Fruit fly (Drosophila melanogaster) whole organism, embryonic: Measurements from ENCODE around the gene CG17300.

Source experiments
- CG10366 ChIP-seq: fragments of 200-800 bp; sonication (Bioruptor generic); IDR thresholded peaks from 2 replicates; pipeline ENCODE4 v1.3.6; 2022; ENCODE audit warnings: missing biosample characterization, missing genetic modification characterization
- CG11723 ChIP-seq: fragments of 200-800 bp; sonication (Bioruptor generic); optimal IDR thresholded peaks from 2 replicates; lab custom pipeline; 2017; ENCODE audit warnings: missing biosample characterization, mild to moderate bottlenecking, missing genetic modification characterization
- CG12155 ChIP-seq: fragments of 200-800 bp; sonication (Bioruptor generic); optimal IDR thresholded peaks from 3 replicates; lab custom pipeline; 2016; ENCODE audit warnings: missing biosample characterization, missing genetic modification characterization
- CG14014 ChIP-seq: fragments of 200-800 bp; sonication (Bioruptor generic); IDR thresholded peaks from 2 replicates; pipeline ENCODE4 v1.3.6; 2022; ENCODE audit warnings: missing biosample characterization, missing genetic modification characterization
- CG14667 ChIP-seq: fragments of 200-800 bp; sonication (Bioruptor generic); IDR thresholded peaks from 2 replicates; pipeline ENCODE4 v1.3.6; 2022; ENCODE audit warnings: missing biosample characterization, missing genetic modification characterization
- CG14860 ChIP-seq: fragments of 200-800 bp; sonication (Bioruptor generic); IDR thresholded peaks from 3 replicates; pipeline ENCODE4 v1.3.6; 2022; ENCODE audit warnings: missing biosample characterization, missing genetic modification characterization; ENCODE audit not compliant: partially characterized antibody
- CG1647 ChIP-seq: fragments of 200-800 bp; sonication (Bioruptor generic); optimal IDR thresholded peaks from 3 replicates; lab custom pipeline; 2016; ENCODE audit warnings: missing biosample characterization, missing genetic modification characterization
- CG16813 ChIP-seq: fragments of 200-800 bp; sonication (Bioruptor generic); IDR thresholded peaks from 3 replicates; pipeline ENCODE4 v1.3.6; 2022; ENCODE audit warnings: missing biosample characterization, missing genetic modification characterization; ENCODE audit not compliant: partially characterized antibody
- CG16815 ChIP-seq: fragments of 200-800 bp; sonication (Bioruptor generic); optimal IDR thresholded peaks from 3 replicates; lab custom pipeline; 2017; ENCODE audit warnings: missing biosample characterization, mild to moderate bottlenecking, missing genetic modification characterization
- CG30431 ChIP-seq: fragments of 200-800 bp; sonication (Bioruptor generic); optimal IDR thresholded peaks from 2 replicates; lab custom pipeline; 2017; ENCODE audit warnings: missing biosample characterization, missing genetic modification characterization
- CG31224 ChIP-seq: fragments of 200-800 bp; sonication (Bioruptor generic); IDR thresholded peaks from 2 replicates; pipeline ENCODE4 v1.3.6; 2022; ENCODE audit warnings: missing biosample characterization, missing genetic modification characterization
- CG31388 ChIP-seq: fragments of 200-800 bp; sonication (Bioruptor generic); optimal IDR thresholded peaks from 2 replicates; lab custom pipeline; 2016; ENCODE audit warnings: missing biosample characterization, missing genetic modification characterization
- CG31441 ChIP-seq: fragments of 200-800 bp; sonication (Bioruptor generic); IDR thresholded peaks from 2 replicates; pipeline ENCODE4 v1.3.6; 2022; ENCODE audit warnings: missing biosample characterization, missing genetic modification characterization
- CG32532 ChIP-seq: fragments of 200-800 bp; sonication (Bioruptor generic); IDR thresholded peaks from 2 replicates; pipeline ENCODE4 v1.3.6; 2022; ENCODE audit warnings: missing biosample characterization, missing genetic modification characterization
- CG4282 ChIP-seq: fragments of 200-800 bp; sonication (Bioruptor generic); optimal IDR thresholded peaks from 2 replicates; lab custom pipeline; 2016; ENCODE audit warnings: missing biosample characterization, missing genetic modification characterization
- CG43689 ChIP-seq: fragments of 200-800 bp; sonication (Bioruptor generic); IDR thresholded peaks from 2 replicates; pipeline ENCODE4 v1.3.6; 2022; ENCODE audit warnings: missing biosample characterization, missing genetic modification characterization
- CG4404 ChIP-seq: fragments of 200-800 bp; sonication (Bioruptor generic); IDR thresholded peaks from 2 replicates; pipeline ENCODE4 v1.3.6; 2022; ENCODE audit warnings: missing biosample characterization, missing genetic modification characterization
- CG4854 ChIP-seq: fragments of 200-800 bp; sonication (Bioruptor generic); optimal IDR thresholded peaks from 2 replicates; lab custom pipeline; 2016; ENCODE audit warnings: missing biosample characterization, missing genetic modification characterization, inconsistent platforms
- CG5180 ChIP-seq: fragments of 200-800 bp; sonication (Bioruptor generic); optimal IDR thresholded peaks from 3 replicates; lab custom pipeline; 2017; ENCODE audit warnings: missing biosample characterization, missing genetic modification characterization, mild to moderate bottlenecking, moderate library complexity, missing genetic modification reagents
- CG7271 ChIP-seq: fragments of 200-800 bp; sonication (Bioruptor generic); optimal IDR thresholded peaks from 2 replicates; lab custom pipeline; 2018; ENCODE audit warnings: missing biosample characterization, mild to moderate bottlenecking, missing genetic modification characterization, moderate library complexity
- CG9437 ChIP-seq: fragments of 200-800 bp; sonication (Bioruptor generic); optimal IDR thresholded peaks from 2 replicates; lab custom pipeline; 2018; ENCODE audit warnings: missing biosample characterization, mild to moderate bottlenecking, missing genetic modification characterization
- Camta ChIP-seq: fragments of 200-800 bp; sonication (Bioruptor generic); optimal IDR thresholded peaks from 2 replicates; lab custom pipeline; 2016; ENCODE audit warnings: missing biosample characterization, missing genetic modification characterization
- Dek ChIP-seq: fragments of 200-800 bp; sonication (Bioruptor generic); optimal IDR thresholded peaks from 3 replicates; lab custom pipeline; 2019; ENCODE audit warnings: missing biosample characterization, mild to moderate bottlenecking, missing genetic modification characterization, moderate library complexity
- Elba2 ChIP-seq: fragments of 200-800 bp; sonication (Bioruptor generic); optimal IDR thresholded peaks from 3 replicates; lab custom pipeline; 2016; ENCODE audit warnings: missing biosample characterization, missing genetic modification characterization
- GATAe ChIP-seq: fragments of 200-800 bp; sonication (Bioruptor generic); conservative IDR thresholded peaks from 2 replicates; pipeline ENCODE4 v1.3.6; 2022; ENCODE audit warnings: missing biosample characterization, missing genetic modification characterization
- HHEX ChIP-seq: fragments of 200-800 bp; sonication (Bioruptor generic); optimal IDR thresholded peaks from 3 replicates; lab custom pipeline; 2017; ENCODE audit warnings: missing biosample characterization, mild to moderate bottlenecking, missing genetic modification characterization, missing genetic modification reagents
- HmgD ChIP-seq: fragments of 200-800 bp; sonication (Bioruptor generic); optimal IDR thresholded peaks from 3 replicates; lab custom pipeline; 2016; ENCODE audit warnings: missing biosample characterization, missing genetic modification characterization
- Hmr ChIP-seq: fragments of 200-800 bp; sonication (Bioruptor generic); optimal IDR thresholded peaks from 3 replicates; lab custom pipeline; 2017; ENCODE audit warnings: mild to moderate bottlenecking, missing biosample characterization, missing genetic modification reagents, missing genetic modification characterization
- Sry-β ChIP-seq: fragments of 200-800 bp; sonication (Bioruptor generic); optimal IDR thresholded peaks from 2 replicates; lab custom pipeline; 2018; ENCODE audit warnings: missing biosample characterization, mild to moderate bottlenecking, missing genetic modification characterization, moderate library complexity
- TFAM ChIP-seq: fragments of 200-800 bp; sonication (Bioruptor generic); optimal IDR thresholded peaks from 2 replicates; lab custom pipeline; 2017; ENCODE audit warnings: missing biosample characterization, missing genetic modification characterization, inconsistent platforms
- Usf ChIP-seq: fragments of 200-800 bp; sonication (Bioruptor generic); optimal IDR thresholded peaks from 2 replicates; lab custom pipeline; 2017; ENCODE audit warnings: missing genotype, missing biosample characterization, missing genetic modification characterization
- ap ChIP-seq: fragments of 200-800 bp; sonication (Bioruptor generic); IDR thresholded peaks from 2 replicates; pipeline ENCODE4 v1.3.6; 2022; ENCODE audit warnings: missing biosample characterization, missing genetic modification characterization
- ara ChIP-seq: fragments of 200-800 bp; sonication (Bioruptor generic); IDR thresholded peaks from 2 replicates; pipeline ENCODE4 v1.3.6; 2022; ENCODE audit warnings: missing biosample characterization, missing genetic modification characterization
- btn ChIP-seq: fragments of 200-800 bp; sonication (Bioruptor generic); optimal IDR thresholded peaks from 2 replicates; lab custom pipeline; 2016; ENCODE audit warnings: missing biosample characterization, missing genetic modification characterization
- chif ChIP-seq, 2 experiments: fragments of 200-800 bp; sonication (Bioruptor generic); optimal IDR thresholded peaks; 3 replicates each; lab custom pipeline; 2016; ENCODE audit warnings: missing biosample characterization in 2 of 2, missing genetic modification characterization in 2 of 2
- ci ChIP-seq: fragments of 200-800 bp; sonication (Bioruptor generic); IDR thresholded peaks from 3 replicates; pipeline ENCODE4 v1.3.6; 2022; ENCODE audit warnings: missing biosample characterization, missing genetic modification characterization
- crp ChIP-seq, 2 experiments: fragments of 200-800 bp; sonication (Bioruptor generic); optimal IDR thresholded peaks; 2 replicates in 1 of 2; 3 replicates in 1 of 2; lab custom pipeline; 2017; ENCODE audit warnings: missing biosample characterization in 2 of 2, missing genetic modification characterization in 2 of 2, mild to moderate bottlenecking in 1 of 2, moderate library complexity in 1 of 2
- disco-r ChIP-seq: fragments of 200-800 bp; sonication (Bioruptor generic); optimal IDR thresholded peaks from 2 replicates; lab custom pipeline; 2016; ENCODE audit warnings: missing biosample characterization, missing genetic modification characterization
- dpn ChIP-seq, 2 experiments: fragments of 200-800 bp; sonication (Bioruptor generic); optimal IDR thresholded peaks; 3 replicates each; lab custom pipeline; 2016; ENCODE audit warnings: missing biosample characterization in 2 of 2, missing genetic modification characterization in 2 of 2
- gcm ChIP-seq: fragments of 200-800 bp; sonication (Bioruptor generic); optimal IDR thresholded peaks from 2 replicates; lab custom pipeline; 2019; ENCODE audit warnings: missing biosample characterization, mild to moderate bottlenecking, missing genetic modification characterization, moderate library complexity
- gro ChIP-seq: fragments of 200-800 bp; sonication (Bioruptor generic); optimal IDR thresholded peaks from 2 replicates; lab custom pipeline; 2016; ENCODE audit warnings: missing biosample characterization, missing genetic modification characterization
- gt ChIP-seq: fragments of 200-800 bp; sonication (Bioruptor generic); IDR thresholded peaks from 2 replicates; pipeline ENCODE4 v1.3.6; 2022; ENCODE audit warnings: missing biosample characterization, missing genetic modification characterization
- hb ChIP-seq: fragments of 200-800 bp; sonication (Bioruptor generic); IDR thresholded peaks from 3 replicates; pipeline ENCODE4 v1.3.6; 2022; ENCODE audit warnings: missing biosample characterization, missing genetic modification characterization; ENCODE audit not compliant: partially characterized antibody
- hbn ChIP-seq: fragments of 200-800 bp; sonication (Bioruptor generic); IDR thresholded peaks from 2 replicates; pipeline ENCODE4 v1.3.6; 2022; ENCODE audit warnings: missing biosample characterization, missing genetic modification characterization; ENCODE audit not compliant: partially characterized antibody
- pum ChIP-seq: fragments of 200-800 bp; sonication (Bioruptor generic); optimal IDR thresholded peaks from 2 replicates; lab custom pipeline; 2016; ENCODE audit warnings: missing biosample characterization, missing genetic modification characterization
- salm ChIP-seq: fragments of 200-800 bp; sonication (Bioruptor generic); optimal IDR thresholded peaks from 2 replicates; lab custom pipeline; 2018; ENCODE audit warnings: missing biosample characterization, mild to moderate bottlenecking, missing genetic modification characterization
- shn ChIP-seq: fragments of 200-800 bp; sonication (Bioruptor generic); optimal IDR thresholded peaks from 3 replicates; lab custom pipeline; 2016; ENCODE audit warnings: missing biosample characterization, missing genetic modification characterization
- so ChIP-seq: fragments of 200-800 bp; sonication (Bioruptor generic); IDR thresholded peaks from 3 replicates; pipeline ENCODE4 v1.3.6; 2022; ENCODE audit warnings: missing biosample characterization, missing genetic modification characterization
- sqz ChIP-seq: fragments of 200-800 bp; sonication (Bioruptor generic); optimal IDR thresholded peaks from 3 replicates; lab custom pipeline; 2018; ENCODE audit warnings: missing biosample characterization, mild to moderate bottlenecking, missing genetic modification characterization
- tup ChIP-seq: fragments of 200-800 bp; sonication (Bioruptor generic); optimal IDR thresholded peaks from 2 replicates; lab custom pipeline; 2016; ENCODE audit warnings: missing biosample characterization, mild to moderate bottlenecking, missing genetic modification characterization, moderate library complexity
- twi ChIP-seq: fragments of 200-800 bp; optimal IDR thresholded peaks from 2 replicates; lab custom pipeline; 2019; ENCODE audit warnings: missing biosample characterization, mild to moderate bottlenecking, missing genetic modification characterization, moderate library complexity

CG17300 gene

DNA sequence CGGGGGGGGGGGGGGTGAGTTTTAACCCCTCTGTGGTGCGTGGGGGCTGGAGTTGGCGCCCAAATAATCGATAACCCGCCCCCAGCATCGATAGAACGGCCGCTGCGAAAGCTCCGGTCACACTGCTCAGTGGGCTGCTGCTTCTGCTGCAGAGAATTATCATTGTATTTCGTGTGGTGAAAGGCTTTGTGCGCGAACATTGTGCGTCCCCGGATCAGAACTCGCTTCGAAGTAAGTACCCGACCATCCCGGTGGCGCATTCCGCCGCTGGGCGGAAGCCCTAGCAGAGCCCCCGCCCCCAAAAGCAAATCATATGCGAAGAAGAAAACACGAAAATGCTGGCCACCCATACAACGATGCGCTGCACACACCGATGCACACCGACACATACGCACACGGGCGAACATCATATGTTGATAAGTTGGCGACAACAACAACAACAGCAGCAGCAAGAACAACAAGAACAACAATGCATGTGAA, 42.7 kb downstream of the CG17300 start, which contains the start of gene Syx13 (continued):
- TF ChIP-seq sqz (GFP tag; lab: Kevin White, UChicago) (no peak), btn (GFP tag; lab: Kevin White, UChicago) (no peak), CG4404 (no peak), hbn (GFP tag; lab: Robert Waterston, UW) (peak; percentile 73), CG32532 (GFP tag; lab: Robert Waterston, UW) (0 out of 2 replicates have a peak, but pooled peaks have one; percentile 17), salm (tag; lab: Kevin White, UChicago) (peak; percentile 3), Elba2 (GFP tag; lab: Kevin White, UChicago) (no peak), crp (GFP tag; optimal IDR thresholded peaks at IDR 0.05; lab: Kevin White, UChicago) (peak in 1 of 2 experiments; percentile 77), CG4282 (GFP tag; lab: Kevin White, UChicago) (no peak), CG5180 (GFP tag; lab: Kevin White, UChicago) (peak; percentile 39), CG31441 (GFP tag; lab: Robert Waterston, UW) (no peak), HmgD (peak; percentile 25), ara (no peak), Hmr (GFP tag; lab: Kevin White, UChicago) (peak; percentile 47), GATAe (no peak), CG12155 (GFP tag; lab: Kevin White, UChicago) (no peak), CG7271 (tag; lab: Kevin White, UChicago) (no peak), Usf (no peak), tup (GFP tag; lab: Kevin White, UChicago) (no peak), disco-r (GFP tag; lab: Kevin White, UChicago) (no peak), gcm (GFP tag; lab: Kevin White, UChicago) (peak; percentile 73), CG14014 (GFP tag; lab: Robert Waterston, UW) (0 out of 2 replicates have a peak, but pooled peaks have one; percentile 14), TFAM (GFP tag; lab: Kevin White, UChicago) (no peak), HHEX (GFP tag; lab: Kevin White, UChicago) (peak; percentile 1), CG31388 (GFP tag; lab: Kevin White, UChicago) (no peak), CG14667 (GFP tag; lab: Robert Waterston, UW) (no peak), chif (GFP tag; optimal IDR thresholded peaks at IDR 0.05; lab: Kevin White, UChicago) (no peak), CG16815 (GFP tag; lab: Kevin White, UChicago) (no peak), gt (no peak), CG31224 (GFP tag; lab: Robert Waterston, UW) (no peak), CG43689 (GFP tag; lab: Robert Waterston, UW) (no peak), CG1647 (GFP tag; lab: Kevin White, UChicago) (no peak), so (no peak), pum (no peak), shn (GFP tag; lab: Kevin White, UChicago) (no peak), CG9437 (GFP tag; lab: Kevin White, UChicago) (no peak), ap (GFP tag; lab: Robert Waterston, UW) (no peak), dpn (GFP tag; optimal IDR thresholded peaks at IDR 0.05; lab: Kevin White, UChicago) (peak in 1 of 2 experiments; percentile 8), CG16813 (GFP tag; lab: Robert Waterston, UW) (peak; percentile 72), CG30431 (GFP tag; lab: Kevin White, UChicago) (no peak), Sry-β (GFP tag; lab: Kevin White, UChicago) (no peak), CG4854 (no peak), Dek (tag; lab: Kevin White, UChicago) (peak; percentile 3), CG11723 (GFP tag; lab: Kevin White, UChicago) (no peak), Camta (GFP tag; lab: Kevin White, UChicago) (no peak), twi (tag; lab: Kevin White, UChicago) (peak; percentile 60), hb (GFP tag; lab: Robert Waterston, UW) (peak; percentile 64; the same call in 2 of the 3 replicates), gro (GFP tag; lab: Kevin White, UChicago) (peak; percentile 29), CG14860 (GFP tag; lab: Robert Waterston, UW) (peak; percentile 75), ci (GFP tag; lab: Robert Waterston, UW) (peak; percentile 25; the same call in 2 of the 3 replicates), CG10366 (GFP tag; lab: Robert Waterston, UW) (no peak)
